Fruit fly (Drosophila melanogaster) whole organism, embryonic: ENCODE results near the gene CG1309.
A peak's percentile ranks its signal among the peaks of the same experiment; 100 is the strongest.

Experiments used
- Awh ChIP-seq: fragments of 200-800 bp; sonication (Bioruptor generic); IDR thresholded peaks from 2 replicates; pipeline ENCODE4, ENCODE4 v1.3.6; 2022; ENCODE audit warnings: missing biosample characterization, missing genetic modification characterization
- CG11085 ChIP-seq: fragments of 200-800 bp; sonication (Bioruptor generic); IDR thresholded peaks from 2 replicates; pipeline ENCODE4 v1.3.6; 2022; ENCODE audit warnings: missing biosample characterization, missing genetic modification characterization
- CG11456 ChIP-seq: fragments of 200-800 bp; sonication (Bioruptor generic); IDR thresholded peaks from 3 replicates; pipeline ENCODE4 v1.3.6; 2022; ENCODE audit warnings: missing biosample characterization, missing genetic modification characterization
- CG12071 ChIP-seq: fragments of 200-800 bp; sonication (Bioruptor generic); optimal IDR thresholded peaks from 3 replicates; lab custom pipeline; 2018; ENCODE audit warnings: missing biosample characterization, mild to moderate bottlenecking, missing genetic modification characterization
- CG1233 ChIP-seq: fragments of 200-800 bp; sonication (Bioruptor generic); optimal IDR thresholded peaks from 4 replicates; lab custom pipeline; 2018; ENCODE audit warnings: missing biosample characterization, mild to moderate bottlenecking, missing genetic modification characterization
- CG12942 ChIP-seq: fragments of 200-800 bp; sonication (Bioruptor generic); optimal IDR thresholded peaks from 3 replicates; lab custom pipeline; 2016; ENCODE audit warnings: missing biosample characterization, missing genetic modification characterization
- CG14050 ChIP-seq: fragments of 200-800 bp; sonication (Bioruptor generic); IDR thresholded peaks from 3 replicates; pipeline ENCODE4 v1.3.6; 2022; ENCODE audit warnings: missing biosample characterization, missing genetic modification characterization
- CG15601 ChIP-seq: fragments of 200-800 bp; sonication (Bioruptor generic); optimal IDR thresholded peaks from 3 replicates; lab custom pipeline; 2019; ENCODE audit warnings: missing biosample characterization, mild to moderate bottlenecking, missing genetic modification characterization, moderate library complexity
- CG16779 ChIP-seq: fragments of 200-800 bp; sonication (Bioruptor generic); IDR thresholded peaks from 2 replicates; pipeline ENCODE4 v1.3.6; 2022; ENCODE audit warnings: missing biosample characterization, missing genetic modification characterization
- CG16815 ChIP-seq: fragments of 200-800 bp; sonication (Bioruptor generic); optimal IDR thresholded peaks from 3 replicates; lab custom pipeline; 2017; ENCODE audit warnings: missing biosample characterization, mild to moderate bottlenecking, missing genetic modification characterization
- CG16863 ChIP-seq: fragments of 200-800 bp; sonication (Bioruptor generic); optimal IDR thresholded peaks from 3 replicates; lab custom pipeline; 2016; ENCODE audit warnings: missing biosample characterization, missing genetic modification characterization
- CG18262 ChIP-seq: fragments of 200-800 bp; optimal IDR thresholded peaks from 3 replicates; lab custom pipeline; 2019; ENCODE audit warnings: missing biosample characterization, mild to moderate bottlenecking, missing genetic modification characterization, moderate library complexity
- CG3065 ChIP-seq: fragments of 200-800 bp; sonication (Bioruptor generic); optimal IDR thresholded peaks from 2 replicates; lab custom pipeline; 2016; ENCODE audit warnings: missing biosample characterization, missing genetic modification characterization
- CG3281 ChIP-seq: fragments of 200-800 bp; sonication (Bioruptor generic); optimal IDR thresholded peaks from 3 replicates; lab custom pipeline; 2017; ENCODE audit warnings: missing biosample characterization, mild to moderate bottlenecking, missing genetic modification characterization
- CG42726 ChIP-seq: fragments of 200-800 bp; sonication (Bioruptor generic); IDR thresholded peaks from 2 replicates; pipeline ENCODE4 v1.3.6; 2022; ENCODE audit warnings: missing biosample characterization, missing genetic modification characterization; ENCODE audit not compliant: partially characterized antibody
- CG4282 ChIP-seq: fragments of 200-800 bp; sonication (Bioruptor generic); optimal IDR thresholded peaks from 2 replicates; lab custom pipeline; 2016; ENCODE audit warnings: missing biosample characterization, missing genetic modification characterization
- CG4820 ChIP-seq: fragments of 200-800 bp; sonication (Bioruptor generic); optimal IDR thresholded peaks from 3 replicates; lab custom pipeline; 2016; ENCODE audit warnings: missing biosample characterization, missing genetic modification characterization
- CG6272 ChIP-seq: fragments of 200-800 bp; sonication (Bioruptor generic); IDR thresholded peaks from 2 replicates; pipeline ENCODE4 v1.3.6; 2022; ENCODE audit warnings: missing biosample characterization, missing genetic modification characterization
- CG7928 ChIP-seq: fragments of 200-800 bp; sonication (Bioruptor generic); optimal IDR thresholded peaks from 2 replicates; lab custom pipeline; 2017; ENCODE audit warnings: missing biosample characterization, mild to moderate bottlenecking, missing genetic modification characterization
- CG8388 ChIP-seq: fragments of 200-800 bp; sonication (Bioruptor generic); optimal IDR thresholded peaks from 2 replicates; lab custom pipeline; 2019; ENCODE audit warnings: missing biosample characterization, mild to moderate bottlenecking, missing genetic modification characterization, moderate library complexity
- Chrac-16 ChIP-seq: fragments of 200-800 bp; sonication (Bioruptor generic); optimal IDR thresholded peaks from 3 replicates; lab custom pipeline; 2016; ENCODE audit warnings: missing biosample characterization, missing genetic modification characterization
- HLH3B ChIP-seq: fragments of 200-800 bp; sonication (Bioruptor generic); IDR thresholded peaks from 2 replicates; pipeline ENCODE4 v1.3.6; 2022; ENCODE audit warnings: missing biosample characterization, missing genetic modification characterization
- HmgD ChIP-seq: fragments of 200-800 bp; sonication (Bioruptor generic); optimal IDR thresholded peaks from 3 replicates; lab custom pipeline; 2016; ENCODE audit warnings: missing biosample characterization, missing genetic modification characterization
- Lim3 ChIP-seq: fragments of 200-800 bp; sonication (Bioruptor generic); IDR thresholded peaks from 2 replicates; pipeline ENCODE4 v1.3.6; 2022; ENCODE audit warnings: missing biosample characterization, missing genetic modification characterization
- Myb ChIP-seq: fragments of 200-800 bp; sonication (Bioruptor generic); optimal IDR thresholded peaks from 2 replicates; lab custom pipeline; 2016; ENCODE audit warnings: missing biosample characterization, missing genetic modification characterization
- Oaz ChIP-seq: fragments of 200-800 bp; sonication (Bioruptor generic); IDR thresholded peaks from 2 replicates; pipeline ENCODE4 v1.3.6; 2022; ENCODE audit warnings: missing biosample characterization, missing genetic modification characterization
- Poxn ChIP-seq: fragments of 200-800 bp; sonication (Bioruptor generic); IDR thresholded peaks from 2 replicates; pipeline ENCODE4 v1.3.6; 2022; ENCODE audit warnings: missing biosample characterization, missing genetic modification characterization
- Usf ChIP-seq: fragments of 200-800 bp; sonication (Bioruptor generic); optimal IDR thresholded peaks from 2 replicates; lab custom pipeline; 2017; ENCODE audit warnings: missing genotype, missing biosample characterization, missing genetic modification characterization
- az2 ChIP-seq: fragments of 200-800 bp; sonication (Bioruptor generic); optimal IDR thresholded peaks from 3 replicates; lab custom pipeline; 2016; ENCODE audit warnings: missing biosample characterization, missing genetic modification characterization
- da ChIP-seq: fragments of 200-800 bp; sonication (Bioruptor generic); optimal IDR thresholded peaks from 2 replicates; lab custom pipeline; 2016; ENCODE audit warnings: missing biosample characterization, missing genetic modification characterization
- disco-r ChIP-seq: fragments of 200-800 bp; sonication (Bioruptor generic); optimal IDR thresholded peaks from 2 replicates; lab custom pipeline; 2016; ENCODE audit warnings: missing biosample characterization, missing genetic modification characterization
- eyg ChIP-seq: fragments of 200-800 bp; sonication (Bioruptor generic); optimal IDR thresholded peaks from 3 replicates; lab custom pipeline; 2016; ENCODE audit warnings: missing biosample characterization, missing genetic modification characterization
- gcm2 ChIP-seq: fragments of 200-800 bp; sonication (Bioruptor generic); optimal IDR thresholded peaks from 2 replicates; lab custom pipeline; 2016; ENCODE audit warnings: missing biosample characterization, missing genetic modification characterization
- gsb ChIP-seq: fragments of 200-800 bp; sonication (Bioruptor generic); IDR thresholded peaks from 2 replicates; pipeline ENCODE4 v1.3.6; 2022; ENCODE audit warnings: missing biosample characterization, missing genetic modification characterization
- hth ChIP-seq: fragments of >200 bp; optimal IDR thresholded peaks from 2 replicates; lab custom pipeline; 2017; ENCODE audit warnings: inconsistent platforms
- ind ChIP-seq: fragments of 200-800 bp; sonication (Bioruptor generic); optimal IDR thresholded peaks from 3 replicates; lab custom pipeline; 2016; ENCODE audit warnings: missing biosample characterization, missing genetic modification characterization
- lola ChIP-seq, 3 experiments: fragments of >200 bp in 2 of 3; fragments of 200-800 bp in 1 of 3; sonication (Bioruptor generic) in 1 of 3; optimal IDR thresholded peaks; 2 replicates each; lab custom pipeline; 2017 to 2019; ENCODE audit warnings: missing biosample characterization in 3 of 3, missing genetic modification characterization in 3 of 3, mild to moderate bottlenecking in 1 of 3, moderate library complexity in 1 of 3
- lov ChIP-seq, 2 experiments: fragments of 200-800 bp in 1 of 2; fragments of >200 bp in 1 of 2; sonication (Bioruptor generic) in 1 of 2; IDR thresholded peaks in 1 of 2; optimal IDR thresholded peaks in 1 of 2; 2 replicates in 1 of 2; 3 replicates in 1 of 2; pipeline versions ENCODE4 v1.3.6 to Lab custom; 2017 to 2022; ENCODE audit warnings: missing biosample characterization in 1 of 2, missing genetic modification characterization in 1 of 2
- otp ChIP-seq: fragments of 200-800 bp; sonication (Bioruptor generic); IDR thresholded peaks from 3 replicates; pipeline ENCODE4, ENCODE4 v1.3.6; 2022; ENCODE audit warnings: missing biosample characterization, missing genetic modification characterization
- pzg ChIP-seq: fragments of 200-800 bp; sonication (Bioruptor generic); optimal IDR thresholded peaks from 3 replicates; lab custom pipeline; 2018; ENCODE audit warnings: missing biosample characterization, mild to moderate bottlenecking, missing genetic modification characterization, moderate library complexity
- run ChIP-seq: fragments of 200-800 bp; sonication (Bioruptor generic); optimal IDR thresholded peaks from 3 replicates; lab custom pipeline; 2018; ENCODE audit warnings: missing biosample characterization, mild to moderate bottlenecking, missing genetic modification characterization
- sim ChIP-seq: fragments of 200-800 bp; sonication (Bioruptor generic); IDR thresholded peaks from 2 replicates; pipeline ENCODE4 v1.3.6; 2022; ENCODE audit warnings: missing biosample characterization, missing genetic modification characterization
- sisA ChIP-seq: fragments of 200-800 bp; sonication (Bioruptor generic); IDR thresholded peaks from 2 replicates; pipeline ENCODE4 v1.3.6; 2022; ENCODE audit warnings: missing biosample characterization, missing genetic modification characterization
- stwl ChIP-seq: fragments of 200-800 bp; sonication (Bioruptor generic); optimal IDR thresholded peaks from 3 replicates; lab custom pipeline; 2018; ENCODE audit warnings: missing biosample characterization, mild to moderate bottlenecking, missing genetic modification characterization, moderate library complexity
- tap ChIP-seq: fragments of 200-800 bp; optimal IDR thresholded peaks from 3 replicates; lab custom pipeline; 2019; ENCODE audit warnings: missing biosample characterization, mild to moderate bottlenecking, missing genetic modification characterization, moderate library complexity
- tgo ChIP-seq: fragments of 200-800 bp; sonication (Bioruptor generic); IDR thresholded peaks from 3 replicates; pipeline ENCODE4 v1.3.6; 2022; ENCODE audit warnings: missing biosample characterization, missing genetic modification characterization
- tll ChIP-seq, 2 experiments: fragments of 200-800 bp in 1 of 2; fragments of >200 bp in 1 of 2; sonication (Bioruptor generic) in 1 of 2; optimal IDR thresholded peaks; 2 replicates each; lab custom pipeline; 2017 to 2019; ENCODE audit warnings: missing biosample characterization in 2 of 2, missing genetic modification characterization in 2 of 2, mild to moderate bottlenecking in 1 of 2, moderate library complexity in 1 of 2
- wor ChIP-seq: fragments of 200-800 bp; sonication (Bioruptor generic); IDR thresholded peaks from 2 replicates; pipeline ENCODE4 v1.3.6; 2022; ENCODE audit warnings: missing biosample characterization, missing genetic modification characterization
- z ChIP-seq: fragments of 200-800 bp; sonication (Bioruptor generic); IDR thresholded peaks from 3 replicates; pipeline ENCODE4 v1.3.6; 2022; ENCODE audit warnings: missing biosample characterization, missing genetic modification characterization

CG1309 gene

dm6 chr3L:4239442-4240322 lies 19.5 kb upstream of the CG1309 start, which contains the start of gene Sqor (continued):
- peak; percentile 25 for TF ChIP-seq pzg (GFP tag; lab: Kevin White, UChicago)
- TF ChIP-seq tap (tag; lab: Kevin White, UChicago): peak; percentile 82
- peak; percentile 70 for TF ChIP-seq wor
- peak; percentile 68 for TF ChIP-seq Chrac-16
- TF ChIP-seq Awh: peak; percentile 64; the same call in 1 of the 2 replicates
- TF ChIP-seq CG42726 (GFP tag; lab: Robert Waterston, UW): no peak
- peak; percentile 61 for TF ChIP-seq Poxn (GFP tag; lab: Robert Waterston, UW)
- peak; percentile 77 for TF ChIP-seq tgo (GFP tag; lab: Robert Waterston, UW)
- no peak for TF ChIP-seq hth (lab: Kevin White, UChicago)
- TF ChIP-seq CG8388 (GFP tag; lab: Kevin White, UChicago): peak; percentile 68
- TF ChIP-seq CG11456 (GFP tag; lab: Robert Waterston, UW): peak; percentile 87
- TF ChIP-seq CG12071 (GFP tag; lab: Kevin White, UChicago): peak; percentile 76
- peak; percentile 72 for TF ChIP-seq az2 (GFP tag; lab: Kevin White, UChicago)
- TF ChIP-seq run (tag; lab: Kevin White, UChicago): peak; percentile 79
- peak; percentile 48 for TF ChIP-seq CG4820
- TF ChIP-seq CG14050 (GFP tag; lab: Robert Waterston, UW): peak; percentile 80
- peak; percentile 66 for TF ChIP-seq da
- peak; percentile 74 for TF ChIP-seq gsb (GFP tag; lab: Robert Waterston, UW)
- TF ChIP-seq otp (GFP tag; lab: Robert Waterston, UW): peak; percentile 67
- TF ChIP-seq disco-r (GFP tag; lab: Kevin White, UChicago): peak; percentile 85
- peak; percentile 71; the same call in 1 of the 2 replicates for TF ChIP-seq CG16779
- peak; percentile 72 for TF ChIP-seq Oaz (GFP tag; lab: Robert Waterston, UW)
- peak; percentile 38; the same call in 1 of the 2 replicates for TF ChIP-seq Lim3
- peak; percentile 19 for TF ChIP-seq stwl (tag; lab: Kevin White, UChicago)
- no peak for TF ChIP-seq z
- peak; percentile 71 for TF ChIP-seq Usf
- TF ChIP-seq Myb (GFP tag; lab: Kevin White, UChicago): peak; percentile 70
- TF ChIP-seq CG3281 (GFP tag; lab: Kevin White, UChicago): peak; percentile 93
- TF ChIP-seq lov (optimal IDR thresholded peaks at IDR 0.05; lab: Kevin White, UChicago): no peak
- peak; percentile 59; the same call in 1 of the 3 replicates for TF ChIP-seq lov (GFP tag; IDR thresholded peaks at IDR 0.05; lab: Robert Waterston, UW)
- TF ChIP-seq CG15601 (tag; lab: Kevin White, UChicago): peak; percentile 78
- peak; percentile 75 for TF ChIP-seq CG16863 (GFP tag; lab: Kevin White, UChicago)
- TF ChIP-seq CG16815 (GFP tag; lab: Kevin White, UChicago): peak; percentile 77
- TF ChIP-seq CG4282 (GFP tag; lab: Kevin White, UChicago): peak; percentile 80
- TF ChIP-seq sim (GFP tag; lab: Robert Waterston, UW): 0 out of 2 replicates have a peak, but pooled peaks have one; percentile 26
- TF ChIP-seq CG6272 (GFP tag; lab: Robert Waterston, UW): peak; percentile 62
- TF ChIP-seq CG3065: peak; percentile 31
- peak; percentile 49 for TF ChIP-seq CG12942 (GFP tag; lab: Kevin White, UChicago)
- peak; percentile 71 for TF ChIP-seq CG7928
- TF ChIP-seq gcm2 (GFP tag; lab: Kevin White, UChicago): peak; percentile 65
- peak; percentile 83 for TF ChIP-seq CG1233 (GFP tag; lab: Kevin White, UChicago)
- peak; percentile 82 for TF ChIP-seq HmgD
- TF ChIP-seq eyg (GFP tag; lab: Kevin White, UChicago): peak; percentile 87
- peak; percentile 59 for TF ChIP-seq HLH3B (GFP tag; lab: Robert Waterston, UW)
- TF ChIP-seq lola (GFP tag; optimal IDR thresholded peaks at IDR 0.05; lab: Kevin White, UChicago): peak in 1 of 3 experiments; percentile 64
- no peak for TF ChIP-seq tll (GFP tag; optimal IDR thresholded peaks at IDR 0.05; lab: Kevin White, UChicago)
- TF ChIP-seq ind (GFP tag; lab: Kevin White, UChicago): peak; percentile 79
- peak; percentile 80 for TF ChIP-seq CG18262 (tag; lab: Kevin White, UChicago)
- TF ChIP-seq CG11085 (GFP tag; lab: Robert Waterston, UW): no peak; the same call in 1 of the 2 replicates
- TF ChIP-seq sisA (GFP tag; lab: Robert Waterston, UW): peak; percentile 69
